Worm (Caenorhabditis elegans) whole organism, young adult: ENCODE data around the gene ceh-27.

Experiments
- B0035.1 ChIP-seq: sonication (generic microtip); optimal IDR thresholded peaks from 2 replicates; lab custom pipeline; 2016; ENCODE audit warnings: missing genetic modification characterization, mild to moderate bottlenecking, missing compliant biosample characterization, missing genotype, missing genetic modification reagents
- F55B11.4 ChIP-seq: sonication (generic microtip); optimal IDR thresholded peaks from 2 replicates; lab custom pipeline; 2016; ENCODE audit warnings: missing compliant biosample characterization, missing genetic modification characterization, borderline replicate concordance; ENCODE audit not compliant: insufficient read depth
- chd-7 ChIP-seq: sonication (generic microtip); optimal IDR thresholded peaks from 2 replicates; lab custom pipeline; 2016; ENCODE audit warnings: mild to moderate bottlenecking, missing genetic modification characterization, moderate library complexity, missing compliant biosample characterization
- lin-26 ChIP-seq: fragments of 200-800 bp; sonication (Bioruptor generic); IDR thresholded peaks from 2 replicates; pipeline ENCODE4 v1.3.6; 2022; ENCODE audit warnings: missing genetic modification reagents, missing genetic modification characterization, missing compliant biosample characterization
- rec-8 ChIP-seq, 2 experiments: sonication (generic microtip); optimal IDR thresholded peaks; 2 replicates each; lab custom pipeline; 2016; ENCODE audit warnings: mild to moderate bottlenecking in 2 of 2, missing genetic modification characterization in 2 of 2, missing genetic modification reagents in 2 of 2, missing genotype in 2 of 2, missing biosample characterization in 1 of 2, missing compliant biosample characterization in 1 of 2, moderate library complexity in 1 of 2
- snpc-4 ChIP-seq, 5 experiments: fragments of 150-350 bp in 1 of 5; sonication (generic microtip) in 4 of 5; optimal IDR thresholded peaks; 2 replicates each; lab custom pipeline; 2014 to 2018; ENCODE audit warnings: missing genetic modification characterization in 5 of 5, missing biosample characterization in 3 of 5, antibody characterized with exemption in 2 of 5, mild to moderate bottlenecking in 2 of 5, missing compliant biosample characterization in 2 of 5, missing genotype in 2 of 5, moderate library complexity in 2 of 5, missing genetic modification reagents in 1 of 5
- ztf-18 ChIP-seq: sonication (generic microtip); optimal IDR thresholded peaks from 2 replicates; lab custom pipeline; 2016; ENCODE audit warnings: missing genotype, mild to moderate bottlenecking, missing genetic modification characterization, missing compliant biosample characterization
- ztf-22 ChIP-seq: fragments of 200-800 bp; sonication (Bioruptor generic); optimal IDR thresholded peaks from 2 replicates; lab custom pipeline; 2018; ENCODE audit warnings: mild to moderate bottlenecking, missing genetic modification characterization, moderate library complexity, missing compliant biosample characterization
- ztf-6 ChIP-seq: fragments of 200-800 bp; sonication (Bioruptor generic); IDR thresholded peaks from 2 replicates; pipeline ENCODE4 v1.3.6; 2022; ENCODE audit warnings: missing genetic modification reagents, missing genetic modification characterization, missing compliant biosample characterization

DNA sequence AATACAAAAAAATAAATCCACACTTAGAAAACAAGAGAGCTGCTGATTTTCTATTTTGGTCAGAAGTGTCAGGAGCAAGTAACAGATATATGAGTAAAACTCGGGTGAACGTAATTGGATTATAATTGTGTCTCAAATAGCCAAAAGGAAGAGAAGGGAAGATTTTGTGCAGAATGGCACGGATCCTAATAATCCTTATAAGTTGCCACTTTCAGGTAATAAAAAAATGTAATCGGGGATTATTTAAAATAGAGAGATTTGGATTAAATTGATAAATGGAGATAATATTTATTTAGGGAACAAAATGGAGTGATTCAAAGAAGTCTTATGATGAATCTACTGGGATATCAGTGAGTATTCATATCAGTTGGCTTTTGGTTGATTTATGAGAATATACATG is 39.9 kb downstream of the ceh-27 start:
- no peak for TF ChIP-seq ztf-6 (GFP tag; lab: Robert Waterston, UW)
- TF ChIP-seq chd-7 (tag; lab: Kevin White, UChicago) = no peak
- TF ChIP-seq lin-26 (GFP tag; lab: Robert Waterston, UW) = no peak
- TF ChIP-seq ztf-22 = no peak
- no peak for TF ChIP-seq snpc-4 (GFP tag; optimal IDR thresholded peaks at IDR 0.05; lab: Kevin White, UChicago)
- TF ChIP-seq snpc-4 (tag; optimal IDR thresholded peaks at IDR 0.05; lab: Kevin White, UChicago) = no peak
- no peak for TF ChIP-seq B0035.1 (tag; lab: Kevin White, UChicago)
- TF ChIP-seq ztf-18 = no peak
- no peak for TF ChIP-seq F55B11.4 (tag; lab: Kevin White, UChicago)
- no peak for TF ChIP-seq rec-8 (tag; optimal IDR thresholded peaks at IDR 0.05; lab: Kevin White, UChicago)
